Worm (Caenorhabditis elegans): ENCODE measurements around the gene panl-3.

The panl-3 gene

DNA sequence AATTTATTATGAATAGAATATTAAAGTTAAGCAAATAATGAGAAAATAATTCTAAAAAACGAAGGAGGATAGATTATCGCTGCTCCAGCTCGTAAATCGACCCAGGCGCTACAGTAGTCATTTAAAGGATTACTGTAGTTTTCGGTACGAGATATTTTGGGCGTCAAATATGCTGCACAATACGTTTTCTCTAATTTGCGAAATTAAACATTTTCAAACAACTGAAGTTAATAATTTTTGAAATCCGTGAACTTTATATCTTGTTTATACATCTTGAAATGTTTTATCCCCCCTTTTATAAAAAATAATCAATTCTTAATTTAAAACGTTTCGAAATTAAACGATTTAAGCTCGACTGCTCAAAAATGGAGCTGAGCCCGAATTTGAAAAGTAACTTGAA, 27.2 kb downstream of the panl-3 start, which contains the start of gene K11H3.2:
Gene K11H3.2, plus strand, starts transcription at position 301 of the 400 bp plus-strand sequence.
- TF ChIP-seq pros-1 (tag; optimal IDR thresholded peaks at IDR 0.05): no peak
- TF ChIP-seq pqm-1 (tag; optimal IDR thresholded peaks at IDR 0.05): no peak
- no peak for TF ChIP-seq ceh-48 (tag; optimal IDR thresholded peaks at IDR 0.05)
- no peak for TF ChIP-seq sox-4 (tag; optimal IDR thresholded peaks at IDR 0.05)
- TF ChIP-seq eyg-1 (tag; optimal IDR thresholded peaks at IDR 0.05): no peak

DNA sequence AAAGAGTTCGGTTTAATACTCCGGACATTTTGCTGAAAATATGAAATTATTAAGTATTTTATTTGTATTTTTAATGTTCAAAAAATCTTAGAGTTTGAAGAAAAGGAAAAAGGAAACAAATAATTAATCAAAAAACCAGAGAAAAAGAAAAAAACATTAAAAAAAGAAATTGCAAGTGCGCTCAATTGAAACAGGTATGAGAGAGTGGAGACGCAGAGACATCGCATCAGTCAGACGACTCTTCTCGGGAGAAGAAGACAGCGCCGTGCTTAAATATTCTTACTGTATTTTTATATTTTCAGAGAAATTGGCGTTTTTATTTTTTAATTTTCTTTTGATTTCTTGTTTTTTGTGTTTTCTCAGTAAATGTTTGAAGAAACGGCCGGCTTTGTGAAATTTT, 29.2 kb downstream of the panl-3 start, which contains the start of gene mrpl-36:
Gene mrpl-36, minus strand, starts transcription at position 34 of the 400 bp plus-strand sequence.
- peak; percentile 11 for TF ChIP-seq unc-55 (GFP tag; optimal IDR thresholded peaks at IDR 0.05)
- no peak for TF ChIP-seq ceh-14 (tag; optimal IDR thresholded peaks at IDR 0.05)

DNA sequence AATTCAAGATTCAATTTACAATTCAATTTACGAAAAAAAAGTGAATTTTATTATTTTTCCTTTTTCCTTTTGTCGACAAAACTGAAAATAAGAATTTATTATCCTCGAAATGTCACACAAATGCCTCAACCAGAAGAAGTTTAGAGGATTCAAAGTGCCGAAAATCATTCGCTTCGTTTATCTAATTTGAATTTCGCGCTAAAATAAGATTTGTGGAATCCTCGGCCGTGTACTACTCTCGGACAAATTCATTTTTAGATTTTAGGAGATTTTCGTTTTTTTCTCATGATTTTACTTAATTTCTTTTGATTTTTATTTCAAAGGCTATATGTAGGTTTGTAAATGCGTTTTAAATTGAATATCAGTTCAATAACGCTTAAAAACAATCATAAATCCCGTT, 29.7 kb downstream of the panl-3 start:
- TF ChIP-seq gmeb-2 (tag; optimal IDR thresholded peaks at IDR 0.05) (no peak), hlh-30 (tag; optimal IDR thresholded peaks at IDR 0.05; ENCODE audit: insufficient read depth) (no peak), fkh-10 (GFP tag; optimal IDR thresholded peaks at IDR 0.05) (no peak)

DNA sequence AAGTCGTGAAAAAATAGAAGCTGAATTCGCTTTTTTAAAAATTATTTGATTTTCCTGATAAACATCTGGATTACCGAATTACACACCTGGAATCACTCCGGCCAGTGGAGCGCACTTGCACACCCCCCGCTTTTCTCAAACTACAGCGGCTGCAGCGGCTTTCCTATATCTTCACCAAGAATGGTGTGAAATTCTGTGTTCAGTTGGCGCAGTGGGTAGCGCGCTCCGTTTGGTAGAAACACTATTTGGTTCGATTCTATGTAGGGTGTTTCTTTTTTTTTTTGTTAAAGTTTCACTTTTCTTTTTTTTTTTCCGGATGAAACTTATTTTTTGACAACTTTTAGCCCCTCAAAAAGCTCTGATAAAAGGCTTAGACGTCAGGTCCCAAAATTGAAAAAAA, 30.3 kb downstream of the panl-3 start:
- TF ChIP-seq hlh-8 (tag; optimal IDR thresholded peaks at IDR 0.05): peak; percentile 8
- peak; percentile 31; the same call in 1 of the 2 replicates for TF ChIP-seq sox-2 (GFP tag; IDR thresholded peaks at IDR 0.05)

DNA sequence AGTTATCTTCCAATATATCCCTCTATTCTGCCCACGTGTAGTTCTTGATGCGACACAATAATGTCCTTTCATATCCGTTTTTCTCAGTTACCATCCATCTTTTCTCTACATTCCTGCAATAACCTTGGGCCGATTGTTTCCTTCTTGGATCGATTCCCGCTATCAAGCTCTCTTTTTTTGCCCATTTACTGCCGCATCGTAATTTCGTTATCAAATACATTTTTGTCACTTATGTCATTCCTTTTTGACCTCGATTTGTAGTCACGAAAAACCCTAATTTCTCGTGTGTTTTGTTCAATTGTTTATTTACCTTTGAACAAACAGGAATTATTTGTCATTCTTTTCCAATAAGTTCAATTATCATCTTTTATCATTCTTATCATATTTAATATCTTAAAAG, 31.1 kb downstream of the panl-3 start:
- TF ChIP-seq ceh-48 (tag; optimal IDR thresholded peaks at IDR 0.05): no peak
- TF ChIP-seq pax-1 (tag; optimal IDR thresholded peaks at IDR 0.05): no peak
- no peak for TF ChIP-seq dmd-4 (tag; optimal IDR thresholded peaks at IDR 0.05; ENCODE audit: borderline replicate concordance)
- TF ChIP-seq elt-4 (tag; optimal IDR thresholded peaks at IDR 0.05): no peak
- no peak for TF ChIP-seq ahr-1 (tag; optimal IDR thresholded peaks at IDR 0.05)
- no peak for TF ChIP-seq ceh-45 (GFP tag; IDR thresholded peaks at IDR 0.05)
- no peak for TF ChIP-seq nfya-1 (tag; optimal IDR thresholded peaks at IDR 0.05)
- no peak for TF ChIP-seq Y22D7AL.16 (tag; optimal IDR thresholded peaks at IDR 0.05)
- no peak for TF ChIP-seq pag-3 (tag; optimal IDR thresholded peaks at IDR 0.05; ENCODE audit: borderline replicate concordance)
- TF ChIP-seq lin-11 (tag; optimal IDR thresholded peaks at IDR 0.05): no peak
- TF ChIP-seq F13H6.1 (tag; optimal IDR thresholded peaks at IDR 0.05): no peak
- no peak for TF ChIP-seq rnt-1 (tag; optimal IDR thresholded peaks at IDR 0.05)
- no peak for TF ChIP-seq unc-86 (tag; optimal IDR thresholded peaks at IDR 0.05)
- TF ChIP-seq syd-9 (tag; optimal IDR thresholded peaks at IDR 0.05): no peak

DNA sequence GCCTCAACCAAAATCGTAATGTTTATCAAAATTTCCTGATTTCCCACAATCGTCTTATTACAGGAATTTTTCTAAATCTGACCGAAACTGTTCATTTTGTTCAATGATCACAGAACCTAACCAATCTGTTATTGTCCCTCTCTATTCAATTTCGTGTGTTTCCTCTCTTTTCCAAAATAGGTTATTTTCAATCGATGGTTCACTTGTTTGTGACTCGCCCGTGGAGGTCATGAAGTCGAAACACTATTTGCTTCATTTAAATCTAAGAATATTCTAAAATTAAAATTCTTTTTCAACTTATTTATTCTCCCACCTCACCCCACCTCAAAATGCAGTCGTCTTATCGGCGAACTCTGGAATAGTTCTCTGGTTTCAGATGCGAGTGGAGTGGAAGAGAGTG, 32.0 kb downstream of the panl-3 start:
- TF ChIP-seq C38D4.7 (GFP tag; optimal IDR thresholded peaks at IDR 0.05) (no peak), tbx-2 (tag; optimal IDR thresholded peaks at IDR 0.05) (no peak), zip-5 (tag; optimal IDR thresholded peaks at IDR 0.05) (no peak), ceh-31 (tag; optimal IDR thresholded peaks at IDR 0.05) (no peak), ceh-18 (tag; optimal IDR thresholded peaks at IDR 0.05) (no peak), pha-4 (tag; optimal IDR thresholded peaks at IDR 0.05) (no peak), dmd-4 (tag; optimal IDR thresholded peaks at IDR 0.05; ENCODE audit: borderline replicate concordance) (no peak), unc-86 (tag; optimal IDR thresholded peaks at IDR 0.05) (no peak), pros-1 (tag; optimal IDR thresholded peaks at IDR 0.05) (no peak), che-1 (tag; optimal IDR thresholded peaks at IDR 0.05) (no peak), fkh-10 (GFP tag; optimal IDR thresholded peaks at IDR 0.05) (no peak), ceh-30 (tag; optimal IDR thresholded peaks at IDR 0.05) (no peak), eyg-1 (tag; optimal IDR thresholded peaks at IDR 0.05) (no peak)

Measured in whole organism, late embryonic.